Fruit fly (Drosophila melanogaster) S2 (cell line): Measurements from ENCODE around the gene OdsH.

Source experiments
- CG8478 ChIP-seq: fragments of >200 bp; optimal IDR thresholded peaks from 2 replicates; lab custom pipeline; 2018
- CTCF ChIP-seq, 2 experiments: fragments of >200 bp; optimal IDR thresholded peaks; 2 replicates each; lab custom pipeline; 2018

DNA sequence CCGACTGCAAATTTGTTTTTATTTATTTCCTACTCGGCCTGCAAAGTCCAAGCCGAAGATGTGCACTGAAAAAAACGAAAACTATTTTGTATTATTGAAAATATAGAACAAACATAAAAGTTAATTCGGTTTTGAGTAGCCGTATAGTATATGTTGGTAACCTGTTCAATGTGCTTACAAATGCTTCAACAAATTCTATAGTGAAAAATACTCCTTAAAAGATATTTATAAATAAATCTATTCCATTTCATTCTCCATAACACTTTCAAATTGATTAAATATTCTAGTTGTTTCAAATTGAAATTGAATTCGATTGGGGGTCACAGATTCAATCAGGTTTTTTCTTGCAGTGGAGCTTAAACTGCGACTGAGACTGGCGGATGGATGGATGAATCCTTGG, 35.7 kb upstream of the OdsH start:
- no peak for TF ChIP-seq CG8478
- TF ChIP-seq CTCF (optimal IDR thresholded peaks at IDR 0.05; lab: Kevin White, UChicago): no peak
